Worm (Caenorhabditis elegans) whole organism, L3 larva: Measurements from ENCODE around the gene vha-8.

ENCODE experiments used
- unc-39 ChIP-seq: sonication (generic microtip); optimal IDR thresholded peaks from 4 replicates; lab custom pipeline; 2017; ENCODE audit warnings: missing biosample characterization, missing genetic modification characterization
- ztf-4 ChIP-seq: fragments of 150-350 bp; optimal IDR thresholded peaks from 2 replicates; lab custom pipeline; 2014; ENCODE audit warnings: missing biosample characterization, missing genetic modification characterization

- TF ChIP-seq unc-39 (tag; lab: Kevin White, UChicago): no peak
- TF ChIP-seq ztf-4 (tag; lab: Kevin White, UChicago): no peak
These were observed 43.2 kb upstream of the vha-8 start for ce11 chrIV:6747652-6748051.
